Worm (Caenorhabditis elegans): ENCODE results near the gene sru-17.

DNA sequence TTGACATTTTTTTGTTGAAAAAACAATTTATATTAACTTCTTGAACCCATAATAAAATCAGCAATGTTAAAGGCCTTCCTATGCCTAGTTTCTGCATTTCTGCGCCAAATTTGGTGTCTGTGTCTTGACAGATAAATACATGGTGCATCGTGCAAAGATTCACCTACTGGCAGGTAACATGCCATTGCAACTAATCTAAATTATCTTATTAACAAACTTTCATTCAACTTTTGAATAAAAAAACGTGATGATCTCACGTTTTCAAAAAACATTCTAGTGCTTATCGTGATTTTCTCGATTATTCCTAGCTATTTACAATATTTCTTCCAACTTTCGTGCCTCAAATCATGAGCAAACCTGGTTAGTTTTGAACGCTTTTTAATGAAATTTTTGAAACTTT is 48.9 kb upstream of the sru-17 start, which contains the start of gene C25G4.7:
- TF ChIP-seq nhr-11 (tag; optimal IDR thresholded peaks at IDR 0.05), result no peak
- TF ChIP-seq mep-1 (tag; optimal IDR thresholded peaks at IDR 0.05), result no peak
- no peak for TF ChIP-seq pha-4 (GFP tag; IDR thresholded peaks at IDR 0.05)
- TF ChIP-seq pha-4 (tag; optimal IDR thresholded peaks at IDR 0.05), result no peak
- no peak for TF ChIP-seq ztf-11 (tag; optimal IDR thresholded peaks at IDR 0.05)
- TF ChIP-seq nhr-111 (GFP tag; optimal IDR thresholded peaks at IDR 0.05), result no peak
- TF ChIP-seq cey-2 (tag; optimal IDR thresholded peaks at IDR 0.05; ENCODE audit: borderline replicate concordance, insufficient read depth), result no peak
- TF ChIP-seq zip-11 (GFP tag; IDR thresholded peaks at IDR 0.05), result no peak
- TF ChIP-seq lir-3 (tag; optimal IDR thresholded peaks at IDR 0.05), result no peak
- TF ChIP-seq nhr-25 (tag; optimal IDR thresholded peaks at IDR 0.05; ENCODE audit: borderline replicate concordance, insufficient read depth), result no peak

Data from whole organism, L4 larva.